Worm (Caenorhabditis elegans) whole organism, L4 larva: ENCODE measurements around the gene srh-286.

ENCODE experiments used
- T26A8.4 ChIP-seq: fragments of 200-800 bp; sonication (Bioruptor generic); IDR thresholded peaks from 2 replicates; pipeline ENCODE4 v1.3.6; 2022; ENCODE audit warnings: missing genetic modification characterization, missing compliant biosample characterization
- Y48G9A.11 ChIP-seq: fragments of 200-800 bp; sonication (Bioruptor generic); IDR thresholded peaks from 2 replicates; pipeline ENCODE4 v1.3.6; 2022; ENCODE audit warnings: missing genetic modification reagents, missing genetic modification characterization, missing compliant biosample characterization
- dmd-6 ChIP-seq: fragments of 200-800 bp; sonication (Bioruptor generic); IDR thresholded peaks from 2 replicates; pipeline ENCODE4 v1.3.6; 2022; ENCODE audit warnings: missing genetic modification reagents, missing genetic modification characterization, missing compliant biosample characterization
- dmd-8 ChIP-seq: fragments of 200-800 bp; sonication (Bioruptor generic); IDR thresholded peaks from 2 replicates; pipeline ENCODE4 v1.3.6; 2022; ENCODE audit warnings: missing genetic modification characterization, missing compliant biosample characterization
- mdt-29 ChIP-seq: fragments of 200-800 bp; sonication (Bioruptor generic); IDR thresholded peaks from 2 replicates; pipeline ENCODE4 v1.3.6; 2022; ENCODE audit warnings: missing genetic modification reagents, missing genetic modification characterization, missing compliant biosample characterization
- nhr-11 ChIP-seq: fragments of 150-350 bp; optimal IDR thresholded peaks from 2 replicates; lab custom pipeline; 2014; ENCODE audit warnings: missing biosample characterization, missing genetic modification characterization
- nhr-42 ChIP-seq: fragments of 200-800 bp; sonication (Bioruptor generic); IDR thresholded peaks from 2 replicates; pipeline ENCODE4 v1.3.6; 2022; ENCODE audit warnings: missing genetic modification characterization, missing compliant biosample characterization
- nhr-6 ChIP-seq: fragments of 150-350 bp; optimal IDR thresholded peaks from 2 replicates; lab custom pipeline; 2014; ENCODE audit warnings: missing biosample characterization, missing genetic modification characterization
- nhr-76 ChIP-seq: fragments of 150-350 bp; optimal IDR thresholded peaks from 2 replicates; lab custom pipeline; 2014; ENCODE audit warnings: missing biosample characterization, missing genetic modification characterization
- php-3 ChIP-seq: fragments of 200-800 bp; sonication (Bioruptor generic); IDR thresholded peaks from 2 replicates; pipeline ENCODE4 v1.3.6; 2022; ENCODE audit warnings: missing genetic modification reagents, missing genetic modification characterization, missing compliant biosample characterization
- set-16 ChIP-seq: fragments of 200-800 bp; sonication (Bioruptor generic); IDR thresholded peaks from 2 replicates; pipeline ENCODE4 v1.3.6; 2022; ENCODE audit warnings: missing genetic modification reagents, missing genetic modification characterization, missing compliant biosample characterization
- tra-1 ChIP-seq: fragments of 200-800 bp; sonication (Bioruptor generic); IDR thresholded peaks from 2 replicates; pipeline ENCODE4 v1.3.6; 2022; ENCODE audit warnings: missing genetic modification reagents, missing genetic modification characterization, missing compliant biosample characterization
- unc-130 ChIP-seq: sonication (generic microtip); optimal IDR thresholded peaks from 2 replicates; lab custom pipeline; 2016; ENCODE audit warnings: missing genetic modification reagents, missing genetic modification characterization, missing compliant biosample characterization
- zip-11 ChIP-seq: fragments of 200-800 bp; sonication (Bioruptor generic); IDR thresholded peaks from 2 replicates; pipeline ENCODE4 v1.3.6; 2022; ENCODE audit warnings: missing genetic modification characterization, missing compliant biosample characterization

Gene srh-286

DNA sequence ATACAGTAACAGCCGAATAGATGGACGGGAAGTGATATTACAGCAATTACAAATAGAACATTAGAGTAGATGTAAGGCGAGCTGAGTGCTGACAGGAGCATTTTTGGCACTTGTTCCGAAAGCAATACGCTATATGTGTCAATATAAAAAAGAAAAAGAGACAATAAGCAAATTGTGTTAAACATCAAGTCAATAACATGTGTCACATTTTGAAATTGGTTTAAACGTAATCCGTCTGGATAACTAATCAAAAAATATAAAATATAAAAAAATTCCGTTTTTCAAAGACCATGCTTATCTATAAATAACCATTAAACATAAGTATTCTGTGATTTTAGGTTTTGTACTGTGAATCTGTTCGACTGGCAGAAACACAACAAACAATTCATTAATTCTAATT, 48.4 kb downstream of the srh-286 start, which contains the start of gene srh-288:
TSS of gene srh-288 (minus strand) at position 101 of the 400 bp plus-strand sequence.
- TF ChIP-seq nhr-11 (tag; lab: Kevin White, UChicago) = no peak
- TF ChIP-seq nhr-42 (GFP tag; lab: Robert Waterston, UW) = no peak
- no peak for TF ChIP-seq tra-1 (GFP tag; lab: Robert Waterston, UW)
- no peak for TF ChIP-seq nhr-76 (tag; lab: Kevin White, UChicago)
- no peak for TF ChIP-seq unc-130 (GFP tag; lab: Kevin White, UChicago)
- no peak for TF ChIP-seq nhr-6 (tag; lab: Kevin White, UChicago)
- no peak for TF ChIP-seq dmd-6 (GFP tag; lab: Robert Waterston, UW)
- TF ChIP-seq dmd-8 (GFP tag; lab: Robert Waterston, UW) = no peak
- no peak for TF ChIP-seq Y48G9A.11 (GFP tag; lab: Robert Waterston, UW)
- TF ChIP-seq php-3 (GFP tag; lab: Robert Waterston, UW) = no peak
- no peak for TF ChIP-seq zip-11 (GFP tag; lab: Robert Waterston, UW)
- TF ChIP-seq T26A8.4 (GFP tag; lab: Robert Waterston, UW) = no peak
- no peak for TF ChIP-seq mdt-29

DNA sequence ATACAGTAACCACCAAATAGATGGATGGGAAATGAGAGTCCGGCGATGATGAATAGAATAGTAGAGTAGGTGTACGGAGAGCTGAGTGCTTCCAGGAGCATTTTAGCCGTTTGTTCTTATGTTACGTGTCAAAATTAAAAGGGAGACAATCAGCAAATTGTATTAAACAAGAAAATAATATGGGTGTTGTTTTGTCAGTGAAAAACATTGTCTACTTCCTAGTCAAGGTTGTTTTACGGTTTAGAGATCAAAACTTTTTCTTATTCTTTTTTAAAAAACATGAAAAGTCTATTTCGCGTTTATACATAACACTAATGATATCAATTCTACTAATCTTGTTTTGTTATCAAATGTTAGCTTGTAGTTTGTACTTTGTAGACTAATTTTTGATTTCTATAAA, 50.0 kb downstream of the srh-286 start, which contains the start of gene srh-289:
TSS of gene srh-289 (minus strand) at position 101 of the 400 bp plus-strand sequence.
- no peak for TF ChIP-seq set-16 (GFP tag; lab: Robert Waterston, UW)
